Worm (Caenorhabditis elegans) whole organism, young adult: ENCODE data around the gene gcy-12.
A peak's percentile ranks its signal among the peaks of the same experiment; 100 is the strongest.

Experiments
- B0019.2 ChIP-seq: fragments of 200-800 bp; sonication (Bioruptor generic); conservative IDR thresholded peaks from 2 replicates; pipeline ENCODE4 v1.3.6; 2022; ENCODE audit warnings: missing genetic modification reagents, missing genetic modification characterization, missing compliant biosample characterization
- F52B5.7 ChIP-seq: sonication (generic microtip); optimal IDR thresholded peaks from 2 replicates; lab custom pipeline; 2016; ENCODE audit warnings: mild to moderate bottlenecking, missing genetic modification characterization, missing compliant biosample characterization
- F55B11.4 ChIP-seq: sonication (generic microtip); optimal IDR thresholded peaks from 2 replicates; lab custom pipeline; 2016; ENCODE audit warnings: missing compliant biosample characterization, missing genetic modification characterization, borderline replicate concordance; ENCODE audit not compliant: insufficient read depth
- K12H6.12 ChIP-seq: fragments of 200-800 bp; sonication (Bioruptor generic); optimal IDR thresholded peaks from 2 replicates; lab custom pipeline; 2018; ENCODE audit warnings: mild to moderate bottlenecking, missing genetic modification characterization, missing compliant biosample characterization
- ccch-3 ChIP-seq: fragments of 200-800 bp; sonication (Bioruptor generic); optimal IDR thresholded peaks from 2 replicates; lab custom pipeline; 2018; ENCODE audit warnings: mild to moderate bottlenecking, missing genetic modification characterization, missing compliant biosample characterization
- cebp-1 ChIP-seq, 2 experiments: fragments of 200-800 bp in 1 of 2; sonication (Bioruptor generic) in 1 of 2; sonication (generic microtip) in 1 of 2; IDR thresholded peaks in 1 of 2; optimal IDR thresholded peaks in 1 of 2; 2 replicates each; pipeline versions ENCODE4 v1.3.6 to Lab custom; 2017 to 2022; ENCODE audit warnings: missing compliant biosample characterization in 2 of 2, missing genetic modification characterization in 2 of 2, mild to moderate bottlenecking in 1 of 2, missing genetic modification reagents in 1 of 2, moderate library complexity in 1 of 2
- ceh-100 ChIP-seq: fragments of 200-800 bp; sonication (Bioruptor generic); IDR thresholded peaks from 2 replicates; pipeline ENCODE4 v1.3.6; 2022; ENCODE audit warnings: missing genetic modification reagents, missing genetic modification characterization, missing compliant biosample characterization
- ceh-58 ChIP-seq: fragments of 200-800 bp; sonication (Bioruptor generic); IDR thresholded peaks from 2 replicates; pipeline ENCODE4 v1.3.6; 2022; ENCODE audit warnings: missing genetic modification characterization, missing compliant biosample characterization
- chd-7 ChIP-seq: sonication (generic microtip); optimal IDR thresholded peaks from 2 replicates; lab custom pipeline; 2016; ENCODE audit warnings: mild to moderate bottlenecking, missing genetic modification characterization, moderate library complexity, missing compliant biosample characterization
- dox-1 ChIP-seq: fragments of 200-800 bp; sonication (Bioruptor generic); IDR thresholded peaks from 2 replicates; pipeline ENCODE4 v1.3.6; 2022; ENCODE audit warnings: missing genetic modification reagents, missing genetic modification characterization, missing compliant biosample characterization
- dpff-1 ChIP-seq: sonication (generic microtip); optimal IDR thresholded peaks from 2 replicates; lab custom pipeline; 2017; ENCODE audit warnings: mild to moderate bottlenecking, missing genetic modification characterization, missing compliant biosample characterization
- egl-18 ChIP-seq: fragments of 200-800 bp; sonication (Bioruptor generic); IDR thresholded peaks from 2 replicates; pipeline ENCODE4 v1.3.6; 2022; ENCODE audit warnings: missing genetic modification reagents, missing genetic modification characterization, missing compliant biosample characterization
- egl-44 ChIP-seq: fragments of 200-800 bp; sonication (Bioruptor generic); IDR thresholded peaks from 2 replicates; pipeline ENCODE4 v1.3.6; 2022; ENCODE audit warnings: missing genetic modification reagents, missing genetic modification characterization, missing compliant biosample characterization
- let-526 ChIP-seq: fragments of 200-800 bp; sonication (Bioruptor generic); IDR thresholded peaks from 2 replicates; pipeline ENCODE4 v1.3.6; 2022; ENCODE audit warnings: missing genetic modification reagents, missing genetic modification characterization, missing compliant biosample characterization
- let-607 ChIP-seq, 2 experiments: fragments of 200-800 bp in 1 of 2; sonication (Bioruptor generic) in 1 of 2; sonication (generic microtip) in 1 of 2; optimal IDR thresholded peaks; 2 replicates each; lab custom pipeline; 2016 to 2018; ENCODE audit warnings: mild to moderate bottlenecking in 2 of 2, missing compliant biosample characterization in 2 of 2, missing genetic modification characterization in 2 of 2, moderate library complexity in 2 of 2, missing genotype in 1 of 2
- lin-26 ChIP-seq: fragments of 200-800 bp; sonication (Bioruptor generic); IDR thresholded peaks from 2 replicates; pipeline ENCODE4 v1.3.6; 2022; ENCODE audit warnings: missing genetic modification reagents, missing genetic modification characterization, missing compliant biosample characterization
- lir-1 ChIP-seq: fragments of 200-800 bp; sonication (Bioruptor generic); conservative IDR thresholded peaks from 2 replicates; pipeline ENCODE4 v1.3.6; 2022; ENCODE audit warnings: missing genetic modification reagents, missing genetic modification characterization, missing compliant biosample characterization
- madf-6 ChIP-seq: fragments of 200-800 bp; sonication (Bioruptor generic); IDR thresholded peaks from 2 replicates; pipeline ENCODE4 v1.3.6; 2022; ENCODE audit warnings: missing genetic modification reagents, missing genetic modification characterization, missing compliant biosample characterization
- nfya-1 ChIP-seq: sonication (generic microtip); optimal IDR thresholded peaks from 2 replicates; lab custom pipeline; 2017; ENCODE audit warnings: antibody characterized with exemption, missing compliant biosample characterization, missing genetic modification characterization, borderline replicate concordance; ENCODE audit not compliant: insufficient read depth
- nfyb-1 ChIP-seq: fragments of 200-800 bp; sonication (Bioruptor generic); IDR thresholded peaks from 2 replicates; pipeline ENCODE4 v1.3.6; 2022; ENCODE audit warnings: missing genetic modification reagents, missing genetic modification characterization, missing compliant biosample characterization
- pbrm-1 ChIP-seq: fragments of 200-800 bp; sonication (Bioruptor generic); IDR thresholded peaks from 2 replicates; pipeline ENCODE4 v1.3.6; 2022; ENCODE audit warnings: missing genetic modification reagents, missing genetic modification characterization, missing compliant biosample characterization
- rcor-1 ChIP-seq: fragments of 200-800 bp; sonication (Bioruptor generic); IDR thresholded peaks from 2 replicates; pipeline ENCODE4 v1.3.6; 2022; ENCODE audit warnings: missing genetic modification reagents, missing genetic modification characterization, missing compliant biosample characterization
- snpc-1.3 ChIP-seq: sonication (generic microtip); optimal IDR thresholded peaks from 2 replicates; lab custom pipeline; 2017; ENCODE audit warnings: missing genetic modification characterization, mild to moderate bottlenecking, missing compliant biosample characterization, antibody characterized with exemption, moderate library complexity, missing genotype, missing genetic modification reagents; ENCODE audit not compliant: insufficient read depth
- snpc-3.4 ChIP-seq: sonication (generic microtip); optimal IDR thresholded peaks from 2 replicates; lab custom pipeline; 2017; ENCODE audit warnings: missing genetic modification characterization, mild to moderate bottlenecking, missing compliant biosample characterization, antibody characterized with exemption, moderate library complexity, missing genotype, missing genetic modification reagents
- snpc-4 ChIP-seq, 5 experiments: fragments of 150-350 bp in 1 of 5; sonication (generic microtip) in 4 of 5; optimal IDR thresholded peaks; 2 replicates each; lab custom pipeline; 2014 to 2018; ENCODE audit warnings: missing genetic modification characterization in 5 of 5, missing biosample characterization in 3 of 5, antibody characterized with exemption in 2 of 5, mild to moderate bottlenecking in 2 of 5, missing compliant biosample characterization in 2 of 5, missing genotype in 2 of 5, moderate library complexity in 2 of 5, missing genetic modification reagents in 1 of 5
- somi-1 ChIP-seq: fragments of 200-800 bp; sonication (Bioruptor generic); optimal IDR thresholded peaks from 2 replicates; lab custom pipeline; 2018; ENCODE audit warnings: mild to moderate bottlenecking, missing genetic modification characterization, missing compliant biosample characterization
- zfh-2 ChIP-seq: fragments of 200-800 bp; sonication (Bioruptor generic); conservative IDR thresholded peaks from 2 replicates; pipeline ENCODE4 v1.3.6; 2022; ENCODE audit warnings: missing genetic modification reagents, missing genetic modification characterization, missing compliant biosample characterization
- zim-3 ChIP-seq: sonication (generic microtip); optimal IDR thresholded peaks from 2 replicates; lab custom pipeline; 2017; ENCODE audit warnings: mild to moderate bottlenecking, missing genetic modification characterization, moderate library complexity, missing compliant biosample characterization

gcy-12 gene

ce11 chrII:5333729-5334255 lies 21.9 kb downstream of the gcy-12 start:
- TF ChIP-seq ccch-3 (GFP tag; lab: Kevin White, UChicago) (no peak), snpc-3.4 (peak; percentile 38), chd-7 (tag; lab: Kevin White, UChicago) (no peak), F55B11.4 (no peak)

DNA sequence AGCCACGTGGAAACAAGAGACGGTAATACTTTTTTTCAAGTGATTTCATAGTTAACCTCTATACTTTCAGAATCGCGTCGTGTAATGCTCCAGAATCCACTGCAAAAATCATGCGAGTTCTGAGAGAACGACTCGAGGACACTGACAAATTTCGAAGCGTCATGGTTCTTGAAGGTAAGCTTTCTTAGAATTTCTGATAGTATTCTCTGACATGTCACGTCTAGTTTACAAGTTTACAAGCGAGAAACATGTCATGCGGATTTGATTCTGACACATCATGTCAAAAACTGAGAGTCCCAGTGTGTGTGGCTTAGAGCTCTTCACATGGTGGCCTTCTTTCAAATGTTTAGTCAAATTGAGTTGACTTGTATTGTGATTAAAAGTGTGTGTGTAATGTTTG lies 22.8 kb downstream of the gcy-12 start:
- no peak for TF ChIP-seq lir-1
- no peak for TF ChIP-seq B0019.2 (GFP tag; lab: Robert Waterston, UW)
- TF ChIP-seq nfya-1 = no peak
- no peak for TF ChIP-seq let-526 (GFP tag; lab: Robert Waterston, UW)
- no peak for TF ChIP-seq snpc-4 (GFP tag; optimal IDR thresholded peaks at IDR 0.05; lab: Kevin White, UChicago)
- TF ChIP-seq snpc-4 (tag; optimal IDR thresholded peaks at IDR 0.05; lab: Kevin White, UChicago) = no peak
- no peak for TF ChIP-seq pbrm-1 (GFP tag; lab: Robert Waterston, UW)
- no peak for TF ChIP-seq F52B5.7 (tag; lab: Kevin White, UChicago)
- no peak for TF ChIP-seq egl-44 (GFP tag; lab: Robert Waterston, UW)

DNA sequence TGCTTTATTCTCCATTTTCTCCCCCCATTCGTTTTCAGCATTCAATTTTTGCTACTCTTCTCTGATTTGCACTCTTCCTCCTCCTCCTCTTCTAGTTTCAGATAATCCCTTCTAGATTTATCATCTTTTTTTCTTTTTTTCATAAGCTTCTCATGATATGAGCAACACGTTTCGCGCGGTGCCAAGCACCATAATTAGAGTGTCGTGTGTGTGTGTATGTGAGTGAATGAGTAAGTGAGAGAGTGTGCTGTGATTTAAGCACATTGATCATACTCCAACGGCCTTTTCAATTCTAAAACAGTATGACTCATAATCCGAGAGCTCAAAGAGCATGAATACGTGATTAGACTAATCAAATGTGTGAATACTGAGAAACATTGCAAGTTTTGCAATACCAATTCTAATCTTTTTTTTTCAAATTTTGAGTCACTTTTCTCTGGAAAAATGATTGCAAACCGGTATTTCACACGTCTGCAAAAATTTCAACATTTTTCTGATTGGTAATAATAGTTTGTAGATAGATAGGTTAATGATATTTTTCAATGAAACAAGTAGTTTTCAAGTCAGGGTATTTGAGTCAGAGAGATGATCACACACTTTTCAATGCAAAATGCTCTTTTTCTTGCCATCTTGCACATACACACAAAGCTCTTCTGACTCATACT lies 23.7 kb downstream of the gcy-12 start:
- TF ChIP-seq chd-7 (tag; lab: Kevin White, UChicago) = peak; percentile 15
- no peak for TF ChIP-seq dpff-1

DNA sequence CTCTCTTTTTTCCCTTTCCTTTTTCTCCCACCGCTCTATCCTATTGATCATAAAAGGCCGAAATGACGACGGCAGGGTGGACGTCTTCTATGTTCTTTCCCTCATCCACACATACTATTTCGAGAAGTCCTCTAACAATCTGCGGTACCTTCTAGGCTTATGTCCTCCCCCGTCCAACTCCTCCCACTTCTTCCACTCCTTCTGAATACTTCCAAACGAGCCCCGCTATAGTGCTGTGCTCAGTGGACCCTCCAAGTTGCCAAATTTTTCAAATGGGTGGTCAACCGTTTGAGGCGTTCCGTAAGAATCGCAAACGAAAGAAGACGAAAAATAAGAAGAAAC lies 24.2 kb downstream of the gcy-12 start:
- peak; percentile 38 for TF ChIP-seq F52B5.7 (tag; lab: Kevin White, UChicago)
- TF ChIP-seq zfh-2 (GFP tag; lab: Robert Waterston, UW) = 0 out of 2 replicates have a peak, but pooled peaks have one; percentile 29
- TF ChIP-seq somi-1 (GFP tag; lab: Kevin White, UChicago) = no peak
- peak; percentile 35; the same call in 1 of the 2 replicates for TF ChIP-seq egl-18 (GFP tag; lab: Robert Waterston, UW)
- TF ChIP-seq madf-6 (GFP tag; lab: Robert Waterston, UW) = 0 out of 2 replicates have a peak, but pooled peaks have one; percentile 27
- TF ChIP-seq dox-1 = peak; percentile 29; the same call in 1 of the 2 replicates
- 0 out of 2 replicates have a peak, but pooled peaks have one; percentile 15 for TF ChIP-seq ceh-100 (GFP tag; lab: Robert Waterston, UW)
- TF ChIP-seq B0019.2 (GFP tag; lab: Robert Waterston, UW) = no peak
- no peak for TF ChIP-seq cebp-1 (GFP tag; IDR thresholded peaks at IDR 0.05; lab: Robert Waterston, UW)
- peak; percentile 36 for TF ChIP-seq cebp-1 (tag; optimal IDR thresholded peaks at IDR 0.05; lab: Kevin White, UChicago)
- TF ChIP-seq rcor-1 (GFP tag; lab: Robert Waterston, UW) = peak; percentile 32; the same call in 1 of the 2 replicates
- TF ChIP-seq snpc-1.3 (tag; lab: Kevin White, UChicago) = no peak
- no peak for TF ChIP-seq ceh-58 (GFP tag; lab: Robert Waterston, UW)
- peak in 1 of 2 experiments; percentile 17 for TF ChIP-seq let-607 (tag; optimal IDR thresholded peaks at IDR 0.05; lab: Kevin White, UChicago)
- peak; percentile 24 for TF ChIP-seq chd-7 (tag; lab: Kevin White, UChicago)
- TF ChIP-seq nfyb-1 (GFP tag; lab: Robert Waterston, UW) = 0 out of 2 replicates have a peak, but pooled peaks have one; percentile 55
- peak; percentile 0 for TF ChIP-seq K12H6.12
- TF ChIP-seq pbrm-1 (GFP tag; lab: Robert Waterston, UW) = 0 out of 2 replicates have a peak, but pooled peaks have one; percentile 42
- peak; percentile 68 for TF ChIP-seq zim-3 (tag; lab: Kevin White, UChicago)
- no peak for TF ChIP-seq lin-26
